Worm (Caenorhabditis elegans) whole organism, L2 larva: ENCODE data around the gene F25F2.1.
A peak's percentile ranks its signal among the peaks of the same experiment; 100 is the strongest.

Experiments used
- fos-1 ChIP-seq: fragments of 150-350 bp; optimal IDR thresholded peaks from 2 replicates; lab custom pipeline; 2014; ENCODE audit warnings: missing biosample characterization, missing genetic modification characterization
- sem-4 ChIP-seq: fragments of 150-350 bp; optimal IDR thresholded peaks from 2 replicates; lab custom pipeline; 2014; ENCODE audit warnings: missing biosample characterization, missing genetic modification reagents, missing genetic modification characterization
- sma-9 ChIP-seq, 2 experiments: fragments of 150-350 bp in 1 of 2; sonication (generic microtip) in 1 of 2; optimal IDR thresholded peaks; 2 replicates each; lab custom pipeline; 2014 to 2016; ENCODE audit warnings: missing genetic modification characterization in 2 of 2, mild to moderate bottlenecking in 1 of 2, missing biosample characterization in 1 of 2, missing compliant biosample characterization in 1 of 2, missing genetic modification reagents in 1 of 2, moderate library complexity in 1 of 2

F25F2.1 gene

ce11 chrIII:4561286-4561685 lies 52.6 kb downstream of the F25F2.1 start:
- TF ChIP-seq sma-9 (GFP tag; optimal IDR thresholded peaks at IDR 0.05; lab: Kevin White, UChicago) (peak; percentile 22), sma-9 (tag; optimal IDR thresholded peaks at IDR 0.05; lab: Kevin White, UChicago) (no peak), fos-1 (tag; lab: Kevin White, UChicago) (peak; percentile 18), sem-4 (tag; lab: Kevin White, UChicago) (no peak)
- TF ChIP-seq, all 48 proteins: peak for 2
